Fruit fly (Drosophila melanogaster) whole organism, adult: ENCODE results near the gene CG6481.

Experiments
- CG11617 ChIP-seq: fragments of 200-800 bp; sonication (Bioruptor generic); optimal IDR thresholded peaks from 2 replicates; lab custom pipeline; 2017; ENCODE audit warnings: mild to moderate bottlenecking, missing biosample characterization, missing genetic modification reagents, missing genetic modification characterization
- CG14711 ChIP-seq: fragments of 200-800 bp; sonication (Bioruptor generic); optimal IDR thresholded peaks from 2 replicates; lab custom pipeline; 2018; ENCODE audit warnings: missing biosample characterization, mild to moderate bottlenecking, missing genetic modification characterization, moderate library complexity
- CG1620 ChIP-seq: fragments of 200-800 bp; sonication (Bioruptor generic); optimal IDR thresholded peaks from 2 replicates; lab custom pipeline; 2016; ENCODE audit warnings: missing biosample characterization, missing genetic modification characterization
- CG33017 ChIP-seq: fragments of 200-800 bp; sonication (Bioruptor generic); optimal IDR thresholded peaks from 2 replicates; lab custom pipeline; 2018; ENCODE audit warnings: missing biosample characterization, mild to moderate bottlenecking, missing genetic modification characterization, moderate library complexity
- Clk ChIP-seq: fragments of 200-800 bp; sonication (Bioruptor generic); optimal IDR thresholded peaks from 2 replicates; lab custom pipeline; 2017; ENCODE audit warnings: missing biosample characterization, missing genetic modification characterization
- Crg-1 ChIP-seq: fragments of 200-800 bp; sonication (Bioruptor generic); optimal IDR thresholded peaks from 2 replicates; lab custom pipeline; 2016; ENCODE audit warnings: missing biosample characterization, missing genetic modification characterization
- Hr96 ChIP-seq: fragments of 200-800 bp; sonication (Bioruptor generic); optimal IDR thresholded peaks from 2 replicates; lab custom pipeline; 2016; ENCODE audit warnings: missing biosample characterization, missing genetic modification characterization
- Mnt ChIP-seq: fragments of 200-800 bp; sonication (Bioruptor generic); optimal IDR thresholded peaks from 2 replicates; lab custom pipeline; 2016; ENCODE audit warnings: missing biosample characterization, mild to moderate bottlenecking, missing genetic modification characterization
- bab1 ChIP-seq: fragments of 200-800 bp; sonication (Bioruptor generic); optimal IDR thresholded peaks from 3 replicates; lab custom pipeline; 2019; ENCODE audit warnings: missing biosample characterization, mild to moderate bottlenecking, missing genetic modification characterization, moderate library complexity
- kay ChIP-seq: fragments of 200-800 bp; sonication (Bioruptor generic); peaks from one replicate; lab custom pipeline; 2016; ENCODE audit warnings: missing biosample characterization, missing genetic modification characterization, borderline replicate concordance
- ovo ChIP-seq: fragments of 200-800 bp; sonication (Bioruptor generic); optimal IDR thresholded peaks from 2 replicates; lab custom pipeline; 2016; ENCODE audit warnings: missing biosample characterization, missing genetic modification characterization
- pad ChIP-seq: fragments of 200-800 bp; sonication (Bioruptor generic); optimal IDR thresholded peaks from 3 replicates; lab custom pipeline; 2017; ENCODE audit warnings: missing biosample characterization, missing genetic modification characterization, mild to moderate bottlenecking, moderate library complexity, missing genetic modification reagents
- tj ChIP-seq: fragments of 200-800 bp; sonication (Bioruptor generic); optimal IDR thresholded peaks from 3 replicates; lab custom pipeline; 2017; ENCODE audit warnings: missing biosample characterization, mild to moderate bottlenecking, missing genetic modification characterization, moderate library complexity
- toe ChIP-seq: fragments of 200-800 bp; sonication (Bioruptor generic); optimal IDR thresholded peaks from 2 replicates; lab custom pipeline; 2016; ENCODE audit warnings: missing biosample characterization, missing genetic modification characterization

- TF ChIP-seq CG33017 (tag; lab: Kevin White, UChicago) (no peak), pad (GFP tag; lab: Kevin White, UChicago) (no peak), CG11617 (GFP tag; lab: Kevin White, UChicago) (no peak), tj (GFP tag; lab: Kevin White, UChicago) (peak; percentile 83), Clk (GFP tag; lab: Kevin White, UChicago) (no peak), toe (GFP tag; lab: Kevin White, UChicago) (no peak), Hr96 (GFP tag; lab: Kevin White, UChicago) (no peak), kay (no peak), Crg-1 (GFP tag; lab: Kevin White, UChicago) (no peak), Mnt (GFP tag; lab: Kevin White, UChicago) (peak; percentile 25), bab1 (peak; percentile 6), ovo (no peak), CG14711 (tag; lab: Kevin White, UChicago) (no peak), CG1620 (GFP tag; lab: Kevin White, UChicago) (no peak)
Measured at dm6 chrX:18499679-18500187, 22.5 kb downstream of the CG6481 start, which contains the start of the genes Pgant7 and Xrcc2.
